Fruit fly (Drosophila melanogaster): Measurements from ENCODE around the gene CG7768.

dm6 chr3L:14216140-14216539 lies 1.9 kb upstream of the CG7768 start:
- TF ChIP-seq usp (GFP tag; optimal IDR thresholded peaks at IDR 0.05) (no peak), pan (optimal IDR thresholded peaks at IDR 0.05) (no peak), CG8478 (optimal IDR thresholded peaks at IDR 0.05) (no peak), psq (optimal IDR thresholded peaks at IDR 0.05) (no peak)
